Worm (Caenorhabditis elegans) whole organism, mixed stage, embryonic: ENCODE measurements around the gene fkh-7.
A peak's percentile ranks its signal among the peaks of the same experiment; 100 is the strongest.

Experiments
- ces-1 ChIP-seq: fragments of 150-350 bp; optimal IDR thresholded peaks from 2 replicates; lab custom pipeline; 2014; ENCODE audit warnings: missing biosample characterization, missing genetic modification reagents, missing genetic modification characterization
- cnd-1 ChIP-seq: fragments of 200-800 bp; sonication (Bioruptor generic); optimal IDR thresholded peaks from 2 replicates; lab custom pipeline; 2018; ENCODE audit warnings: mild to moderate bottlenecking, missing genetic modification characterization, missing compliant biosample characterization
- elt-1 ChIP-seq: sonication (generic microtip); optimal IDR thresholded peaks from 2 replicates; lab custom pipeline; 2017; ENCODE audit warnings: missing genetic modification characterization, mild to moderate bottlenecking, missing compliant biosample characterization, antibody characterized with exemption, moderate library complexity, borderline replicate concordance; ENCODE audit not compliant: insufficient read depth
- ham-2 ChIP-seq: fragments of 200-800 bp; sonication (Bioruptor generic); optimal IDR thresholded peaks from 2 replicates; lab custom pipeline; 2018; ENCODE audit warnings: mild to moderate bottlenecking, missing genetic modification characterization, missing compliant biosample characterization
- lin-13 ChIP-seq: fragments of 150-350 bp; optimal IDR thresholded peaks from 2 replicates; lab custom pipeline; 2014; ENCODE audit warnings: missing biosample characterization, missing genetic modification characterization
- lsy-2 ChIP-seq: fragments of 150-350 bp; optimal IDR thresholded peaks from 2 replicates; lab custom pipeline; 2014; ENCODE audit warnings: missing biosample characterization, missing genetic modification characterization
- nhr-12 ChIP-seq: fragments of 150-350 bp; optimal IDR thresholded peaks from 2 replicates; lab custom pipeline; 2014; ENCODE audit warnings: missing biosample characterization, missing genetic modification characterization
- nhr-237 ChIP-seq: fragments of 150-350 bp; optimal IDR thresholded peaks from 2 replicates; lab custom pipeline; 2014; ENCODE audit warnings: missing biosample characterization, missing genetic modification characterization
- pha-4 ChIP-seq: fragments of 150-350 bp; optimal IDR thresholded peaks from 2 replicates; lab custom pipeline; 2018; ENCODE audit warnings: missing biosample characterization, missing genetic modification reagents, missing genetic modification characterization
- snpc-4 ChIP-seq: fragments of 150-350 bp; optimal IDR thresholded peaks from 2 replicates; lab custom pipeline; 2014; ENCODE audit warnings: missing biosample characterization, missing genetic modification characterization
- tbx-8 ChIP-seq: fragments of 200-800 bp; sonication (Bioruptor generic); optimal IDR thresholded peaks from 2 replicates; lab custom pipeline; 2018; ENCODE audit warnings: mild to moderate bottlenecking, missing genetic modification characterization, moderate library complexity, missing compliant biosample characterization
- unc-120 ChIP-seq: sonication (generic microtip); optimal IDR thresholded peaks from 2 replicates; lab custom pipeline; 2017; ENCODE audit warnings: missing genetic modification characterization, missing compliant biosample characterization; ENCODE audit not compliant: poor library complexity, severe bottlenecking
- unc-62 ChIP-seq: fragments of 150-350 bp; optimal IDR thresholded peaks from 2 replicates; lab custom pipeline; 2014; ENCODE audit warnings: missing biosample characterization, missing genetic modification reagents, missing genetic modification characterization
- ztf-11 ChIP-seq: fragments of 150-350 bp; optimal IDR thresholded peaks from 2 replicates; lab custom pipeline; 2014; ENCODE audit warnings: missing biosample characterization, missing genetic modification characterization

DNA sequence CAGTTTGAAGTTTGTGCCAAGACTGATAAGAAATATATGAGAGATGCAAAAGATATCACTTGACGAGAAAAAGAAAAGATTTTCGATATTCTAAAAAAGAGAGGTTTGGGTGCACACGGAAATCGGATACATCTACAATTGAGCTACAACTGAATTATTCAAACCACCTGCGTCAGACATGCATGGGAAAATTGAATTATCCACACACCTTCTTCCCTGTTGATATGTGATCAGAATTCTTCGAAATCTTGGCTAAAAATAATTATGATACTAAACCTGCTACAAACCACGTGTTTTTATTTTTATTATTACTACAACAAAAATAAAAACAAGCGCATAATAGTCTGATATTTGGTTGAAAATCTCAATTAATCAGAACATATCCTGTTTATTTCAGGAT is 73.7 kb downstream of the fkh-7 start:
- TF ChIP-seq ham-2: no peak
- no peak for TF ChIP-seq elt-1 (tag; lab: Kevin White, UChicago)
- TF ChIP-seq unc-120 (tag; lab: Kevin White, UChicago): no peak
- no peak for TF ChIP-seq ztf-11 (tag; lab: Kevin White, UChicago)
- no peak for TF ChIP-seq nhr-237 (tag; lab: Kevin White, UChicago)
- no peak for TF ChIP-seq cnd-1
- TF ChIP-seq nhr-12 (tag; lab: Kevin White, UChicago): no peak
- TF ChIP-seq tbx-8 (GFP tag; lab: Kevin White, UChicago): no peak
- no peak for TF ChIP-seq unc-62 (GFP tag; lab: Kevin White, UChicago)
- peak; percentile 19 for TF ChIP-seq ces-1 (GFP tag; lab: Kevin White, UChicago)
- TF ChIP-seq snpc-4 (tag; lab: Kevin White, UChicago): no peak
- no peak for TF ChIP-seq pha-4 (tag; lab: Kevin White, UChicago)
- TF ChIP-seq lsy-2 (tag; lab: Kevin White, UChicago): no peak
- no peak for TF ChIP-seq lin-13 (tag; lab: Kevin White, UChicago)
